Fruit fly (Drosophila melanogaster) whole organism, embryonic: ENCODE data around the gene Rm62.

Experiments
- Bteb2 ChIP-seq: fragments of 200-800 bp; sonication (Bioruptor generic); optimal IDR thresholded peaks from 2 replicates; lab custom pipeline; 2016; ENCODE audit warnings: missing biosample characterization, missing genetic modification characterization
- C15 ChIP-seq: fragments of 200-800 bp; sonication (Bioruptor generic); IDR thresholded peaks from 3 replicates; pipeline ENCODE4 v1.3.6; 2022; ENCODE audit warnings: missing biosample characterization, missing genetic modification characterization
- CG10366 ChIP-seq: fragments of 200-800 bp; sonication (Bioruptor generic); IDR thresholded peaks from 2 replicates; pipeline ENCODE4 v1.3.6; 2022; ENCODE audit warnings: missing biosample characterization, missing genetic modification characterization
- CG10565 ChIP-seq: fragments of 200-800 bp; sonication (Bioruptor generic); optimal IDR thresholded peaks from 3 replicates; lab custom pipeline; 2016; ENCODE audit warnings: missing biosample characterization, mild to moderate bottlenecking, missing genetic modification characterization
- CG11085 ChIP-seq: fragments of 200-800 bp; sonication (Bioruptor generic); IDR thresholded peaks from 2 replicates; pipeline ENCODE4 v1.3.6; 2022; ENCODE audit warnings: missing biosample characterization, missing genetic modification characterization
- CG11398 ChIP-seq: fragments of 200-800 bp; sonication (Bioruptor generic); optimal IDR thresholded peaks from 2 replicates; lab custom pipeline; 2016; ENCODE audit warnings: missing biosample characterization, missing genetic modification characterization
- CG13424 ChIP-seq: fragments of 200-800 bp; sonication (Bioruptor generic); optimal IDR thresholded peaks from 2 replicates; lab custom pipeline; 2019; ENCODE audit warnings: missing biosample characterization, mild to moderate bottlenecking, missing genetic modification characterization, moderate library complexity
- CG13894 ChIP-seq: fragments of 200-800 bp; sonication (Bioruptor generic); optimal IDR thresholded peaks from 3 replicates; lab custom pipeline; 2018; ENCODE audit warnings: missing biosample characterization, mild to moderate bottlenecking, missing genetic modification characterization, moderate library complexity
- CG17186 ChIP-seq: fragments of 200-800 bp; sonication (Bioruptor generic); optimal IDR thresholded peaks from 3 replicates; lab custom pipeline; 2017; ENCODE audit warnings: missing biosample characterization, missing genetic modification reagents, missing genetic modification characterization
- CG17359 ChIP-seq: fragments of 200-800 bp; sonication (Bioruptor generic); optimal IDR thresholded peaks from 3 replicates; lab custom pipeline; 2018; ENCODE audit warnings: missing biosample characterization, mild to moderate bottlenecking, missing genetic modification characterization, moderate library complexity
- CG2116 ChIP-seq: fragments of 200-800 bp; sonication (Bioruptor generic); optimal IDR thresholded peaks from 3 replicates; lab custom pipeline; 2018; ENCODE audit warnings: missing biosample characterization, mild to moderate bottlenecking, missing genetic modification characterization
- CG2120 ChIP-seq: fragments of 200-800 bp; sonication (Bioruptor generic); optimal IDR thresholded peaks from 3 replicates; lab custom pipeline; 2016; ENCODE audit warnings: missing biosample characterization, missing genetic modification characterization
- CG2678 ChIP-seq: fragments of 200-800 bp; sonication (Bioruptor generic); optimal IDR thresholded peaks from 3 replicates; lab custom pipeline; 2019; ENCODE audit warnings: missing biosample characterization, mild to moderate bottlenecking, missing genetic modification characterization, moderate library complexity
- CG42726 ChIP-seq: fragments of 200-800 bp; sonication (Bioruptor generic); IDR thresholded peaks from 2 replicates; pipeline ENCODE4 v1.3.6; 2022; ENCODE audit warnings: missing biosample characterization, missing genetic modification characterization; ENCODE audit not compliant: partially characterized antibody
- CG4282 ChIP-seq: fragments of 200-800 bp; sonication (Bioruptor generic); optimal IDR thresholded peaks from 2 replicates; lab custom pipeline; 2016; ENCODE audit warnings: missing biosample characterization, missing genetic modification characterization
- CG4707 ChIP-seq: fragments of 200-800 bp; sonication (Bioruptor generic); optimal IDR thresholded peaks from 2 replicates; lab custom pipeline; 2018; ENCODE audit warnings: missing biosample characterization, mild to moderate bottlenecking, missing genetic modification characterization, moderate library complexity
- CG5180 ChIP-seq: fragments of 200-800 bp; sonication (Bioruptor generic); optimal IDR thresholded peaks from 3 replicates; lab custom pipeline; 2017; ENCODE audit warnings: missing biosample characterization, missing genetic modification characterization, mild to moderate bottlenecking, moderate library complexity, missing genetic modification reagents
- CG6175 ChIP-seq: fragments of 200-800 bp; sonication (Bioruptor generic); IDR thresholded peaks from 3 replicates; pipeline ENCODE4 v1.3.6; 2022; ENCODE audit warnings: missing biosample characterization, missing genetic modification characterization
- CG6791 ChIP-seq: fragments of 200-800 bp; sonication (Bioruptor generic); IDR thresholded peaks from 3 replicates; pipeline ENCODE4 v1.3.6; 2022; ENCODE audit warnings: missing biosample characterization, missing genetic modification characterization; ENCODE audit not compliant: partially characterized antibody
- CG6813 ChIP-seq: fragments of 200-800 bp; sonication (Bioruptor generic); optimal IDR thresholded peaks from 2 replicates; lab custom pipeline; 2017; ENCODE audit warnings: missing biosample characterization, missing genetic modification characterization, mild to moderate bottlenecking, moderate library complexity, missing genetic modification reagents
- CG8944 ChIP-seq: fragments of 200-800 bp; sonication (Bioruptor generic); optimal IDR thresholded peaks from 3 replicates; lab custom pipeline; 2016; ENCODE audit warnings: missing biosample characterization, missing genetic modification characterization
- CTCF ChIP-seq: fragments of 200-800 bp; sonication (Bioruptor generic); optimal IDR thresholded peaks from 2 replicates; lab custom pipeline; 2017; ENCODE audit warnings: missing biosample characterization, mild to moderate bottlenecking, missing genetic modification characterization, moderate library complexity
- D19A ChIP-seq: fragments of 200-800 bp; optimal IDR thresholded peaks from 3 replicates; lab custom pipeline; 2019; ENCODE audit warnings: missing biosample characterization, mild to moderate bottlenecking, missing genetic modification characterization, moderate library complexity
- Doc2 ChIP-seq: fragments of 200-800 bp; sonication (Bioruptor generic); IDR thresholded peaks from 2 replicates; pipeline ENCODE4 v1.3.6; 2022; ENCODE audit warnings: missing biosample characterization, missing genetic modification characterization
- Elba2 ChIP-seq: fragments of 200-800 bp; sonication (Bioruptor generic); optimal IDR thresholded peaks from 3 replicates; lab custom pipeline; 2016; ENCODE audit warnings: missing biosample characterization, missing genetic modification characterization
- HLH54F ChIP-seq: fragments of 200-800 bp; sonication (Bioruptor generic); optimal IDR thresholded peaks from 3 replicates; lab custom pipeline; 2016; ENCODE audit warnings: missing biosample characterization, missing genetic modification characterization
- HmgZ ChIP-seq: fragments of 200-800 bp; sonication (Bioruptor generic); optimal IDR thresholded peaks from 2 replicates; lab custom pipeline; 2018; ENCODE audit warnings: missing biosample characterization, mild to moderate bottlenecking, missing genetic modification characterization
- Kr ChIP-seq: fragments of 200-800 bp; sonication (Bioruptor generic); optimal IDR thresholded peaks from 2 replicates; lab custom pipeline; 2017; ENCODE audit warnings: missing biosample characterization, mild to moderate bottlenecking, missing genetic modification characterization
- Mad ChIP-seq: fragments of 200-800 bp; sonication (Bioruptor generic); optimal IDR thresholded peaks from 2 replicates; lab custom pipeline; 2016; ENCODE audit warnings: missing biosample characterization, missing genetic modification characterization
- NK7.1 ChIP-seq: fragments of 200-800 bp; sonication (Bioruptor generic); optimal IDR thresholded peaks from 3 replicates; lab custom pipeline; 2016; ENCODE audit warnings: missing biosample characterization, missing genetic modification characterization
- ac ChIP-seq: fragments of 200-800 bp; sonication (Bioruptor generic); optimal IDR thresholded peaks from 3 replicates; lab custom pipeline; 2017; ENCODE audit warnings: missing biosample characterization, mild to moderate bottlenecking, missing genetic modification characterization
- caup ChIP-seq: fragments of 200-800 bp; sonication (Bioruptor generic); optimal IDR thresholded peaks from 3 replicates; lab custom pipeline; 2017; ENCODE audit warnings: missing biosample characterization, mild to moderate bottlenecking, missing genetic modification characterization, moderate library complexity; ENCODE audit not compliant: severe bottlenecking
- chm ChIP-seq: fragments of 200-800 bp; sonication (Bioruptor generic); IDR thresholded peaks from 2 replicates; pipeline ENCODE4 v1.3.6; 2022; ENCODE audit warnings: missing biosample characterization, missing genetic modification characterization
- corto ChIP-seq: fragments of 200-800 bp; sonication (Bioruptor generic); optimal IDR thresholded peaks from 2 replicates; lab custom pipeline; 2016; ENCODE audit warnings: missing biosample characterization, mild to moderate bottlenecking, missing genetic modification characterization, moderate library complexity
- crol ChIP-seq: fragments of 200-800 bp; sonication (Bioruptor generic); IDR thresholded peaks from 2 replicates; pipeline ENCODE4 v1.3.6; 2022; ENCODE audit warnings: missing biosample characterization, missing genetic modification characterization
- eve ChIP-seq, 2 experiments: fragments of >200 bp; optimal IDR thresholded peaks; 2 replicates each; lab custom pipeline; 2017; ENCODE audit warnings: missing biosample characterization in 2 of 2, missing genetic modification characterization in 2 of 2
- exex ChIP-seq: fragments of 200-800 bp; sonication (Bioruptor generic); optimal IDR thresholded peaks from 4 replicates; lab custom pipeline; 2018; ENCODE audit warnings: missing biosample characterization, mild to moderate bottlenecking, missing genetic modification characterization, moderate library complexity
- eyg ChIP-seq: fragments of 200-800 bp; sonication (Bioruptor generic); optimal IDR thresholded peaks from 3 replicates; lab custom pipeline; 2016; ENCODE audit warnings: missing biosample characterization, missing genetic modification characterization
- gce ChIP-seq: fragments of 200-800 bp; sonication (Bioruptor generic); IDR thresholded peaks from 3 replicates; pipeline ENCODE4 v1.3.6; 2022; ENCODE audit warnings: missing biosample characterization, missing genetic modification characterization
- inv ChIP-seq: fragments of 200-800 bp; sonication (Bioruptor generic); IDR thresholded peaks from 2 replicates; pipeline ENCODE4 v1.3.6; 2022; ENCODE audit warnings: missing biosample characterization, missing genetic modification characterization; ENCODE audit not compliant: partially characterized antibody
- mld ChIP-seq: fragments of 200-800 bp; sonication (Bioruptor generic); IDR thresholded peaks from 3 replicates; pipeline ENCODE4 v1.3.6; 2022; ENCODE audit warnings: missing biosample characterization, missing genetic modification characterization; ENCODE audit not compliant: partially characterized antibody
- onecut ChIP-seq: fragments of 200-800 bp; sonication (Bioruptor generic); IDR thresholded peaks from 2 replicates; pipeline ENCODE4 v1.3.6; 2022; ENCODE audit warnings: missing biosample characterization, missing genetic modification characterization
- org-1 ChIP-seq: fragments of 200-800 bp; sonication (Bioruptor generic); optimal IDR thresholded peaks from 2 replicates; lab custom pipeline; 2017; ENCODE audit warnings: missing biosample characterization, missing genetic modification characterization
- peb ChIP-seq: fragments of 200-800 bp; sonication (Bioruptor generic); IDR thresholded peaks from 2 replicates; pipeline ENCODE4 v1.3.6; 2022; ENCODE audit warnings: missing biosample characterization, missing genetic modification characterization
- pfk ChIP-seq: fragments of 200-800 bp; sonication (Bioruptor generic); optimal IDR thresholded peaks from 2 replicates; lab custom pipeline; 2018; ENCODE audit warnings: missing biosample characterization, mild to moderate bottlenecking, missing genetic modification characterization, moderate library complexity
- phol ChIP-seq: fragments of 200-800 bp; sonication (Bioruptor generic); optimal IDR thresholded peaks from 3 replicates; lab custom pipeline; 2018; ENCODE audit warnings: missing biosample characterization, mild to moderate bottlenecking, missing genetic modification characterization, moderate library complexity
- seq ChIP-seq: fragments of 200-800 bp; sonication (Bioruptor generic); IDR thresholded peaks from 2 replicates; pipeline ENCODE4 v1.3.6; 2022; ENCODE audit warnings: missing biosample characterization, missing genetic modification characterization
- sob ChIP-seq: fragments of 200-800 bp; sonication (Bioruptor generic); IDR thresholded peaks from 2 replicates; pipeline ENCODE4 v1.3.6; 2022; ENCODE audit warnings: missing biosample characterization, missing genetic modification characterization
- trh ChIP-seq: fragments of 200-800 bp; sonication (Bioruptor generic); optimal IDR thresholded peaks from 2 replicates; lab custom pipeline; 2016; ENCODE audit warnings: missing biosample characterization, missing genetic modification characterization
- wor ChIP-seq: fragments of 200-800 bp; sonication (Bioruptor generic); IDR thresholded peaks from 2 replicates; pipeline ENCODE4 v1.3.6; 2022; ENCODE audit warnings: missing biosample characterization, missing genetic modification characterization
- zen2 ChIP-seq: fragments of 200-800 bp; sonication (Bioruptor generic); IDR thresholded peaks from 3 replicates; pipeline ENCODE4 v1.3.6; 2022; ENCODE audit warnings: missing biosample characterization, missing genetic modification characterization; ENCODE audit not compliant: partially characterized antibody

Gene Rm62

dm6 chr3R:6006595-6006994, 1.8 kb downstream of the Rm62 start (continued):
- no peak for TF ChIP-seq HmgZ
- no peak for TF ChIP-seq CG10366
- no peak for TF ChIP-seq phol
- no peak for TF ChIP-seq Doc2 (GFP tag; lab: Robert Waterston, UW)
- no peak for TF ChIP-seq CG6791
- no peak for TF ChIP-seq CG13424 (tag; lab: Kevin White, UChicago)
- TF ChIP-seq wor = no peak
- TF ChIP-seq CG42726 (GFP tag; lab: Robert Waterston, UW) = no peak
- TF ChIP-seq crol (GFP tag; lab: Robert Waterston, UW) = peak; percentile 72
- no peak for TF ChIP-seq CG17186 (GFP tag; lab: Kevin White, UChicago)
- no peak for TF ChIP-seq sob (GFP tag; lab: Robert Waterston, UW)
- TF ChIP-seq CG11085 (GFP tag; lab: Robert Waterston, UW) = 0 out of 2 replicates have a peak, but pooled peaks have one; percentile 34
- 0 out of 3 replicates have a peak, but pooled peaks have one; percentile 38 for TF ChIP-seq CG6175 (GFP tag; lab: Robert Waterston, UW)
- TF ChIP-seq seq (GFP tag; lab: Robert Waterston, UW) = no peak
- no peak for TF ChIP-seq Elba2
- TF ChIP-seq CG13894 (tag; lab: Kevin White, UChicago) = peak; percentile 36
- no peak for TF ChIP-seq CG6813 (GFP tag; lab: Kevin White, UChicago)
- TF ChIP-seq CG5180 = no peak
- TF ChIP-seq, all 482 proteins: peak for 12

- TF ChIP-seq CG8944 (GFP tag; lab: Kevin White, UChicago) (no peak), Mad (GFP tag; lab: Kevin White, UChicago) (no peak), CG2678 (no peak), caup (GFP tag; lab: Kevin White, UChicago) (no peak), Kr (GFP tag; lab: Kevin White, UChicago) (no peak), CG10565 (GFP tag; lab: Kevin White, UChicago) (no peak), D19A (tag; lab: Kevin White, UChicago) (peak; percentile 68), org-1 (GFP tag; lab: Kevin White, UChicago) (no peak), exex (tag; lab: Kevin White, UChicago) (no peak), trh (GFP tag; lab: Kevin White, UChicago) (no peak), CTCF (GFP tag; lab: Kevin White, UChicago) (peak; percentile 86), ac (GFP tag; lab: Kevin White, UChicago) (no peak), onecut (GFP tag; lab: Robert Waterston, UW) (no peak), CG2116 (GFP tag; lab: Kevin White, UChicago) (no peak), CG2120 (GFP tag; lab: Kevin White, UChicago) (no peak)
These were observed 9.5 kb downstream of the Rm62 start for dm6 chr3R:5998831-5999230.

dm6 chr3R:5998235-5998666, 10.1 kb downstream of the Rm62 start:
- TF ChIP-seq C15 (GFP tag; lab: Robert Waterston, UW) (no peak), CG4707 (no peak), CG4282 (GFP tag; lab: Kevin White, UChicago) (no peak), HLH54F (GFP tag; lab: Kevin White, UChicago) (peak; percentile 32), NK7.1 (GFP tag; lab: Kevin White, UChicago) (no peak), zen2 (GFP tag; lab: Robert Waterston, UW) (no peak), peb (GFP tag; lab: Robert Waterston, UW) (no peak), corto (GFP tag; lab: Kevin White, UChicago) (no peak), inv (no peak), eyg (GFP tag; lab: Kevin White, UChicago) (peak; percentile 12), pfk (no peak), mld (GFP tag; lab: Robert Waterston, UW) (no peak), gce (GFP tag; lab: Robert Waterston, UW) (no peak), CG17359 (peak; percentile 49), Bteb2 (GFP tag; lab: Kevin White, UChicago) (no peak), chm (GFP tag; lab: Robert Waterston, UW) (no peak), eve (GFP tag; optimal IDR thresholded peaks at IDR 0.05; lab: Kevin White, UChicago) (peak in 1 of 2 experiments; percentile 73), CG11398 (GFP tag; lab: Kevin White, UChicago) (no peak)
